Worm (Caenorhabditis elegans) whole organism, young adult: ENCODE results near the gene tag-180.

Experiments used
- F33H1.4 ChIP-seq: fragments of 200-800 bp; sonication (Bioruptor generic); IDR thresholded peaks from 2 replicates; pipeline ENCODE4 v1.3.6; 2022; ENCODE audit warnings: missing genetic modification reagents, missing genetic modification characterization, missing compliant biosample characterization
- F37B4.10 ChIP-seq: fragments of 200-800 bp; sonication (Bioruptor generic); IDR thresholded peaks from 2 replicates; pipeline ENCODE4 v1.3.6; 2022; ENCODE audit warnings: missing genetic modification characterization, missing compliant biosample characterization
- F49E8.2 ChIP-seq: sonication (generic microtip); optimal IDR thresholded peaks from 3 replicates; lab custom pipeline; 2017; ENCODE audit warnings: missing genetic modification characterization, mild to moderate bottlenecking, missing compliant biosample characterization, antibody characterized with exemption, moderate library complexity; ENCODE audit not compliant: insufficient read depth
- F52B5.7 ChIP-seq: sonication (generic microtip); optimal IDR thresholded peaks from 2 replicates; lab custom pipeline; 2016; ENCODE audit warnings: mild to moderate bottlenecking, missing genetic modification characterization, missing compliant biosample characterization
- F57C9.4 ChIP-seq: sonication (generic microtip); optimal IDR thresholded peaks from 2 replicates; lab custom pipeline; 2017; ENCODE audit warnings: mild to moderate bottlenecking, missing genetic modification characterization, missing compliant biosample characterization
- K12H6.12 ChIP-seq: fragments of 200-800 bp; sonication (Bioruptor generic); optimal IDR thresholded peaks from 2 replicates; lab custom pipeline; 2018; ENCODE audit warnings: mild to moderate bottlenecking, missing genetic modification characterization, missing compliant biosample characterization
- T07F8.4 ChIP-seq: sonication (generic microtip); optimal IDR thresholded peaks from 2 replicates; lab custom pipeline; 2016; ENCODE audit warnings: mild to moderate bottlenecking, missing genetic modification characterization, moderate library complexity, missing compliant biosample characterization
- T26A5.8 ChIP-seq: sonication (generic microtip); optimal IDR thresholded peaks from 2 replicates; lab custom pipeline; 2016; ENCODE audit warnings: missing genetic modification characterization, missing compliant biosample characterization
- Y67H2A.10 ChIP-seq: fragments of 200-800 bp; sonication (Bioruptor generic); conservative IDR thresholded peaks from 2 replicates; pipeline ENCODE4 v1.3.6; 2022; ENCODE audit warnings: missing genetic modification reagents, missing genetic modification characterization, missing compliant biosample characterization
- Y79H2A.3 ChIP-seq: fragments of 200-800 bp; sonication (Bioruptor generic); conservative IDR thresholded peaks from 2 replicates; pipeline ENCODE4 v1.3.6; 2022; ENCODE audit warnings: missing genetic modification reagents, missing genetic modification characterization, missing compliant biosample characterization
- attf-5 ChIP-seq: fragments of 200-800 bp; sonication (Bioruptor generic); optimal IDR thresholded peaks from 2 replicates; lab custom pipeline; 2018; ENCODE audit warnings: mild to moderate bottlenecking, missing genetic modification characterization, missing compliant biosample characterization
- attf-6 ChIP-seq: fragments of 200-800 bp; sonication (Bioruptor generic); IDR thresholded peaks from 2 replicates; pipeline ENCODE4 v1.3.6; 2022; ENCODE audit warnings: missing genetic modification reagents, missing genetic modification characterization, missing compliant biosample characterization
- bed-2 ChIP-seq: fragments of 200-800 bp; sonication (Bioruptor generic); IDR thresholded peaks from 2 replicates; pipeline ENCODE4 v1.3.6; 2022; ENCODE audit warnings: missing genetic modification reagents, missing genetic modification characterization, missing compliant biosample characterization
- ccch-3 ChIP-seq: fragments of 200-800 bp; sonication (Bioruptor generic); optimal IDR thresholded peaks from 2 replicates; lab custom pipeline; 2018; ENCODE audit warnings: mild to moderate bottlenecking, missing genetic modification characterization, missing compliant biosample characterization
- cebp-2 ChIP-seq: fragments of 200-800 bp; sonication (Bioruptor generic); IDR thresholded peaks from 2 replicates; pipeline ENCODE4 v1.3.6; 2022; ENCODE audit warnings: missing genetic modification characterization, missing compliant biosample characterization
- ceh-100 ChIP-seq: fragments of 200-800 bp; sonication (Bioruptor generic); IDR thresholded peaks from 2 replicates; pipeline ENCODE4 v1.3.6; 2022; ENCODE audit warnings: missing genetic modification reagents, missing genetic modification characterization, missing compliant biosample characterization
- ceh-91 ChIP-seq: fragments of 200-800 bp; sonication (Bioruptor generic); IDR thresholded peaks from 2 replicates; pipeline ENCODE4 v1.3.6; 2022; ENCODE audit warnings: missing genetic modification reagents, missing genetic modification characterization, missing compliant biosample characterization
- die-1 ChIP-seq: sonication (generic microtip); optimal IDR thresholded peaks from 2 replicates; lab custom pipeline; 2016; ENCODE audit warnings: missing genotype, mild to moderate bottlenecking, missing genetic modification characterization, missing compliant biosample characterization
- dox-1 ChIP-seq: fragments of 200-800 bp; sonication (Bioruptor generic); IDR thresholded peaks from 2 replicates; pipeline ENCODE4 v1.3.6; 2022; ENCODE audit warnings: missing genetic modification reagents, missing genetic modification characterization, missing compliant biosample characterization
- dpl-1 ChIP-seq: fragments of 150-350 bp; optimal IDR thresholded peaks from 2 replicates; lab custom pipeline; 2014; ENCODE audit warnings: missing biosample characterization, missing genetic modification reagents, missing genetic modification characterization
- egrh-3 ChIP-seq: fragments of 200-800 bp; sonication (Bioruptor generic); IDR thresholded peaks from 2 replicates; pipeline ENCODE4 v1.3.6; 2022; ENCODE audit warnings: missing genetic modification reagents, missing genetic modification characterization, missing compliant biosample characterization
- gei-17 ChIP-seq: fragments of 200-800 bp; sonication (Bioruptor generic); optimal IDR thresholded peaks from 2 replicates; lab custom pipeline; 2018; ENCODE audit warnings: mild to moderate bottlenecking, missing genetic modification characterization, missing compliant biosample characterization
- hmg-1.2 ChIP-seq: fragments of 200-800 bp; sonication (Bioruptor generic); IDR thresholded peaks from 2 replicates; pipeline ENCODE4 v1.3.6; 2022; ENCODE audit warnings: missing genetic modification reagents, missing genetic modification characterization, missing compliant biosample characterization
- lir-1 ChIP-seq: fragments of 200-800 bp; sonication (Bioruptor generic); conservative IDR thresholded peaks from 2 replicates; pipeline ENCODE4 v1.3.6; 2022; ENCODE audit warnings: missing genetic modification reagents, missing genetic modification characterization, missing compliant biosample characterization
- madf-3 ChIP-seq: fragments of 200-800 bp; sonication (Bioruptor generic); IDR thresholded peaks from 2 replicates; pipeline ENCODE4 v1.3.6; 2022; ENCODE audit warnings: missing genetic modification reagents, missing genetic modification characterization, missing compliant biosample characterization
- mcd-1 ChIP-seq: fragments of 200-800 bp; sonication (Bioruptor generic); IDR thresholded peaks from 2 replicates; pipeline ENCODE4 v1.3.6; 2022; ENCODE audit warnings: missing genetic modification reagents, missing genetic modification characterization, missing compliant biosample characterization
- mes-4 ChIP-seq: sonication (generic microtip); optimal IDR thresholded peaks from 2 replicates; lab custom pipeline; 2016; ENCODE audit warnings: missing genotype, missing genetic modification characterization, missing compliant biosample characterization
- nfyb-1 ChIP-seq: fragments of 200-800 bp; sonication (Bioruptor generic); IDR thresholded peaks from 2 replicates; pipeline ENCODE4 v1.3.6; 2022; ENCODE audit warnings: missing genetic modification reagents, missing genetic modification characterization, missing compliant biosample characterization
- nhr-120 ChIP-seq: fragments of 200-800 bp; sonication (Bioruptor generic); IDR thresholded peaks from 2 replicates; pipeline ENCODE4 v1.3.6; 2022; ENCODE audit warnings: missing genetic modification characterization, missing compliant biosample characterization
- nhr-179 ChIP-seq: sonication (generic microtip); optimal IDR thresholded peaks from 2 replicates; lab custom pipeline; 2016; ENCODE audit warnings: mild to moderate bottlenecking, missing genetic modification characterization, missing compliant biosample characterization
- rcor-1 ChIP-seq: fragments of 200-800 bp; sonication (Bioruptor generic); IDR thresholded peaks from 2 replicates; pipeline ENCODE4 v1.3.6; 2022; ENCODE audit warnings: missing genetic modification reagents, missing genetic modification characterization, missing compliant biosample characterization
- repo-1 ChIP-seq: sonication (generic microtip); optimal IDR thresholded peaks from 2 replicates; lab custom pipeline; 2017; ENCODE audit warnings: mild to moderate bottlenecking, missing genetic modification characterization, missing compliant biosample characterization
- sdz-38 ChIP-seq: sonication (generic microtip); optimal IDR thresholded peaks from 2 replicates; lab custom pipeline; 2016; ENCODE audit warnings: missing genotype, missing genetic modification characterization, missing compliant biosample characterization
- sea-2 ChIP-seq: fragments of 200-800 bp; sonication (Bioruptor generic); IDR thresholded peaks from 2 replicates; pipeline ENCODE4 v1.3.6; 2022; ENCODE audit warnings: missing genetic modification characterization, missing compliant biosample characterization
- snpc-4 ChIP-seq, 5 experiments: fragments of 150-350 bp in 1 of 5; sonication (generic microtip) in 4 of 5; optimal IDR thresholded peaks; 2 replicates each; lab custom pipeline; 2014 to 2018; ENCODE audit warnings: missing genetic modification characterization in 5 of 5, missing biosample characterization in 3 of 5, antibody characterized with exemption in 2 of 5, mild to moderate bottlenecking in 2 of 5, missing compliant biosample characterization in 2 of 5, missing genotype in 2 of 5, moderate library complexity in 2 of 5, missing genetic modification reagents in 1 of 5
- tbp1 ChIP-seq: fragments of 200-800 bp; sonication (Bioruptor generic); optimal IDR thresholded peaks from 2 replicates; lab custom pipeline; 2018; ENCODE audit warnings: mild to moderate bottlenecking, missing genetic modification characterization, missing compliant biosample characterization
- tlf-1 ChIP-seq: fragments of 200-800 bp; sonication (Bioruptor generic); optimal IDR thresholded peaks from 2 replicates; lab custom pipeline; 2018; ENCODE audit warnings: mild to moderate bottlenecking, missing genetic modification characterization, missing compliant biosample characterization
- zfh-2 ChIP-seq: fragments of 200-800 bp; sonication (Bioruptor generic); conservative IDR thresholded peaks from 2 replicates; pipeline ENCODE4 v1.3.6; 2022; ENCODE audit warnings: missing genetic modification reagents, missing genetic modification characterization, missing compliant biosample characterization
- ztf-25 ChIP-seq: fragments of 200-800 bp; sonication (Bioruptor generic); IDR thresholded peaks from 2 replicates; pipeline ENCODE4 v1.3.6; 2022; ENCODE audit warnings: missing genetic modification reagents, missing genetic modification characterization, missing compliant biosample characterization
- ztf-3 ChIP-seq: fragments of 200-800 bp; sonication (Bioruptor generic); optimal IDR thresholded peaks from 2 replicates; lab custom pipeline; 2018; ENCODE audit warnings: mild to moderate bottlenecking, missing genetic modification characterization, missing compliant biosample characterization

The tag-180 gene

ce11 chrII:11281666-11282065 is 47.6 kb downstream of the tag-180 start, which contains the start of gene unc-130:
Gene unc-130, plus strand, starts transcription at chrII:11281966.
- TF ChIP-seq dox-1 (GFP tag; lab: Robert Waterston, UW) (no peak), mcd-1 (no peak), bed-2 (no peak), lir-1 (no peak), sdz-38 (tag; lab: Kevin White, UChicago) (no peak), madf-3 (GFP tag; lab: Robert Waterston, UW) (no peak), dpl-1 (GFP tag; lab: Kevin White, UChicago) (no peak), mes-4 (no peak)

ce11 chrII:11281177-11281576 is 48.1 kb downstream of the tag-180 start:
- no peak for TF ChIP-seq F57C9.4 (tag; lab: Kevin White, UChicago)
- TF ChIP-seq hmg-1.2 (GFP tag; lab: Robert Waterston, UW): no peak
- TF ChIP-seq tbp1 (GFP tag; lab: Kevin White, UChicago): no peak
- TF ChIP-seq T26A5.8 (tag; lab: Kevin White, UChicago): no peak
- TF ChIP-seq F33H1.4 (GFP tag; lab: Robert Waterston, UW): no peak
- TF ChIP-seq attf-6 (GFP tag; lab: Robert Waterston, UW): no peak
- TF ChIP-seq F52B5.7 (tag; lab: Kevin White, UChicago): no peak
- no peak for TF ChIP-seq tlf-1
- TF ChIP-seq madf-3 (GFP tag; lab: Robert Waterston, UW): no peak
- TF ChIP-seq nhr-179 (tag; lab: Kevin White, UChicago): no peak
- no peak for TF ChIP-seq rcor-1 (GFP tag; lab: Robert Waterston, UW)
- no peak for TF ChIP-seq attf-5 (GFP tag; lab: Kevin White, UChicago)
- TF ChIP-seq gei-17 (GFP tag; lab: Kevin White, UChicago): no peak
- no peak for TF ChIP-seq die-1
- no peak for TF ChIP-seq zfh-2 (GFP tag; lab: Robert Waterston, UW)
- TF ChIP-seq ccch-3 (GFP tag; lab: Kevin White, UChicago): no peak
- no peak for TF ChIP-seq nhr-120 (GFP tag; lab: Robert Waterston, UW)
- TF ChIP-seq ztf-25: no peak
- no peak for TF ChIP-seq cebp-2
- TF ChIP-seq ztf-3 (GFP tag; lab: Kevin White, UChicago): no peak

DNA sequence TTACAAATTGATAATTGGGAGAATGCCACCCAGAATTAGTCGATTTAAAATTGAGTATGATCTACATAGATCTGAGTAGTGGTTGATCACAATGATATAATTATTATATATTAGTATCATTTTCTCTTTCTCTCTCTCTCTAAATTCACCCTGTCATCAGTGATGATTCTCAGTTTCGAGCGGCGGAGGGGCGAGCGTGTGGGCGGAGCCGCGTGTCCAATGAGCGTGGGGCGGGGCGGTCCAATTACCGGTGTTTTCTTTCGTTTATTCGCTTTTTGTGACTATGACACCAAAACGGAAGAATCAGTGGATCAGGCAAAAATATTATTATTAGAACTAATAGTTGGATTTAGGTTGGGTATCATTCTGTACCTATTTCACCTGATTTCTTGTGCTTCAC is 49.3 kb downstream of the tag-180 start:
- TF ChIP-seq zfh-2 (GFP tag; lab: Robert Waterston, UW) (0 out of 2 replicates have a peak, but pooled peaks have one; percentile 17), nfyb-1 (GFP tag; lab: Robert Waterston, UW) (peak; percentile 72), repo-1 (tag; lab: Kevin White, UChicago) (no peak), ceh-100 (no peak), Y79H2A.3 (GFP tag; lab: Robert Waterston, UW) (no peak), sea-2 (GFP tag; lab: Robert Waterston, UW) (no peak)

DNA sequence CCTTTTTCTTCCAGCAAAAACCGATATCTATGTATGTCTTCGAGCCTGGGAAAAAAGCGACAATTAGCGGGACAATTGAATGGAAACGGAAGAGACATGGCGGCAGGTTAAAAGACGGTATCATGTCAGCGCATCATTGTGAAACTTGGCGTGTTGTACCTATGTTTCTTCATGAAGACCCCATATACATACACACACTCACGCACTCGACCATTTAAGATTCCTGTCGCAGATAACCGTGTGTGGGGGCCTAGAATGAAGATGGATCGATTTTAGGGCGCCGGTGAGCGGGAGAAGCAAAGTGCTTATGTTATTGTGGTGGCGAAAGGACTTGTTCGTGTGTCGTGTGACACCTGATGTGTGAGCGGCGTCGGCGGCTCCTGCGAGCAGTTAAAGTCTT is 52.4 kb downstream of the tag-180 start:
- TF ChIP-seq snpc-4 (GFP tag; optimal IDR thresholded peaks at IDR 0.05; lab: Kevin White, UChicago): no peak
- TF ChIP-seq snpc-4 (tag; optimal IDR thresholded peaks at IDR 0.05; lab: Kevin White, UChicago): no peak
- TF ChIP-seq F37B4.10 (GFP tag; lab: Robert Waterston, UW): no peak
- no peak for TF ChIP-seq F49E8.2 (tag; lab: Kevin White, UChicago)
- no peak for TF ChIP-seq sea-2 (GFP tag; lab: Robert Waterston, UW)
- TF ChIP-seq ceh-91 (GFP tag; lab: Robert Waterston, UW): no peak
- no peak for TF ChIP-seq Y67H2A.10
- no peak for TF ChIP-seq K12H6.12
- no peak for TF ChIP-seq egrh-3 (GFP tag; lab: Robert Waterston, UW)
- no peak for TF ChIP-seq tlf-1
- TF ChIP-seq nhr-179 (tag; lab: Kevin White, UChicago): no peak
- no peak for TF ChIP-seq T07F8.4 (tag; lab: Kevin White, UChicago)
- TF ChIP-seq, all 124 proteins: peak for 0
